Worm (Caenorhabditis elegans) whole organism, midembryonic: Measurements from ENCODE around the gene sam-10.

Experiments
- T22C8.4 ChIP-seq: fragments of 200-800 bp; sonication (Bioruptor generic); IDR thresholded peaks from 2 replicates; pipeline ENCODE4 v1.3.6; 2022; ENCODE audit warnings: missing genetic modification characterization, missing compliant biosample characterization
- flt-1 ChIP-seq: fragments of 200-800 bp; sonication (Bioruptor generic); IDR thresholded peaks from 2 replicates; pipeline ENCODE4 v1.3.6; 2022; ENCODE audit warnings: missing genetic modification characterization, missing compliant biosample characterization
- ref-1 ChIP-seq: fragments of 200-800 bp; sonication (Bioruptor generic); conservative IDR thresholded peaks from 2 replicates; pipeline ENCODE4 v1.3.6; 2022; ENCODE audit warnings: missing genetic modification reagents, missing genetic modification characterization, missing compliant biosample characterization
- tab-1 ChIP-seq: fragments of 200-800 bp; sonication (Bioruptor generic); IDR thresholded peaks from 2 replicates; pipeline ENCODE4 v1.3.6; 2022; ENCODE audit warnings: missing genetic modification characterization, missing compliant biosample characterization
- ztf-29 ChIP-seq: fragments of 200-800 bp; sonication (Bioruptor generic); IDR thresholded peaks from 2 replicates; pipeline ENCODE4 v1.3.6; 2022; ENCODE audit warnings: missing genetic modification reagents, missing genetic modification characterization, missing compliant biosample characterization

ce11 chrII:13310230-13310629 lies 20.1 kb downstream of the sam-10 start:
- TF ChIP-seq ztf-29 (GFP tag; lab: Robert Waterston, UW) (no peak), flt-1 (GFP tag; lab: Robert Waterston, UW) (no peak), tab-1 (no peak), ref-1 (GFP tag; lab: Robert Waterston, UW) (no peak), T22C8.4 (GFP tag; lab: Robert Waterston, UW) (no peak)
